Fruit fly (Drosophila melanogaster) whole organism, prepupa: ENCODE data around the gene CG33332.

Experiments
- Blimp-1 ChIP-seq: fragments of 200-800 bp; sonication (Bioruptor generic); optimal IDR thresholded peaks from 3 replicates; lab custom pipeline; 2017; ENCODE audit warnings: missing biosample characterization, missing genetic modification characterization, mild to moderate bottlenecking, moderate library complexity, missing genetic modification reagents
- CG10669 ChIP-seq: fragments of 200-800 bp; sonication (Bioruptor generic); optimal IDR thresholded peaks from 3 replicates; lab custom pipeline; 2018; ENCODE audit warnings: missing biosample characterization, mild to moderate bottlenecking, missing genetic modification characterization, moderate library complexity
- CG11294 ChIP-seq: fragments of 200-800 bp; sonication (Bioruptor generic); IDR thresholded peaks from 2 replicates; pipeline ENCODE4 v1.3.6; 2022; ENCODE audit warnings: missing biosample characterization, missing genetic modification characterization
- CG11762 ChIP-seq: fragments of 200-800 bp; sonication (Bioruptor generic); optimal IDR thresholded peaks from 3 replicates; lab custom pipeline; 2016; ENCODE audit warnings: missing biosample characterization, missing genetic modification characterization; ENCODE audit not compliant: insufficient read depth
- CG11902 ChIP-seq: fragments of 200-800 bp; sonication (Bioruptor generic); optimal IDR thresholded peaks from 3 replicates; lab custom pipeline; 2016; ENCODE audit warnings: missing biosample characterization, missing genetic modification characterization
- CG15336 ChIP-seq: fragments of 200-800 bp; sonication (Bioruptor generic); IDR thresholded peaks from 2 replicates; pipeline ENCODE4 v1.3.6; 2022; ENCODE audit warnings: missing biosample characterization, missing genetic modification characterization
- CG1621 ChIP-seq: fragments of 200-800 bp; sonication (Bioruptor generic); optimal IDR thresholded peaks from 3 replicates; lab custom pipeline; 2018; ENCODE audit warnings: missing biosample characterization, mild to moderate bottlenecking, missing genetic modification characterization
- CG16779 ChIP-seq: fragments of 200-800 bp; sonication (Bioruptor generic); optimal IDR thresholded peaks from 3 replicates; lab custom pipeline; 2017; ENCODE audit warnings: missing biosample characterization, mild to moderate bottlenecking, missing genetic modification characterization
- CG3032 ChIP-seq: fragments of 200-800 bp; optimal IDR thresholded peaks from 2 replicates; lab custom pipeline; 2019; ENCODE audit warnings: missing biosample characterization, mild to moderate bottlenecking, missing genetic modification characterization, moderate library complexity
- CG31627 ChIP-seq: fragments of 200-800 bp; sonication (Bioruptor generic); optimal IDR thresholded peaks from 3 replicates; lab custom pipeline; 2016; ENCODE audit warnings: missing biosample characterization, missing genetic modification characterization
- CG32006 ChIP-seq: fragments of 200-800 bp; sonication (Bioruptor generic); optimal IDR thresholded peaks from 3 replicates; lab custom pipeline; 2017; ENCODE audit warnings: missing biosample characterization, mild to moderate bottlenecking, missing genetic modification characterization
- CG34406 ChIP-seq: fragments of 200-800 bp; sonication (Bioruptor generic); optimal IDR thresholded peaks from 3 replicates; lab custom pipeline; 2016; ENCODE audit warnings: missing biosample characterization, missing genetic modification characterization
- CG3919 ChIP-seq: fragments of 200-800 bp; sonication (Bioruptor generic); optimal IDR thresholded peaks from 3 replicates; lab custom pipeline; 2016; ENCODE audit warnings: missing biosample characterization, missing genetic modification characterization
- CG6163 ChIP-seq: fragments of 200-800 bp; sonication (Bioruptor generic); IDR thresholded peaks from 3 replicates; pipeline ENCODE4 v1.3.6; 2022; ENCODE audit warnings: missing biosample characterization, missing genetic modification characterization
- CG6276 ChIP-seq: fragments of 200-800 bp; sonication (Bioruptor generic); optimal IDR thresholded peaks from 2 replicates; lab custom pipeline; 2017; ENCODE audit warnings: missing biosample characterization, mild to moderate bottlenecking, missing genetic modification characterization
- CG6792 ChIP-seq: fragments of 200-800 bp; sonication (Bioruptor generic); optimal IDR thresholded peaks from 3 replicates; lab custom pipeline; 2016; ENCODE audit warnings: missing biosample characterization, missing genetic modification characterization
- CG6808 ChIP-seq: fragments of 200-800 bp; sonication (Bioruptor generic); optimal IDR thresholded peaks from 3 replicates; lab custom pipeline; 2017; ENCODE audit warnings: missing biosample characterization, missing genetic modification characterization, mild to moderate bottlenecking, moderate library complexity, missing genetic modification reagents
- CG6854 ChIP-seq: fragments of 200-800 bp; sonication (Bioruptor generic); optimal IDR thresholded peaks from 2 replicates; lab custom pipeline; 2017; ENCODE audit warnings: missing biosample characterization, mild to moderate bottlenecking, missing genetic modification characterization
- CG7368 ChIP-seq: fragments of 200-800 bp; sonication (Bioruptor generic); optimal IDR thresholded peaks from 3 replicates; lab custom pipeline; 2016; ENCODE audit warnings: missing biosample characterization, missing genetic modification characterization
- CG8119 ChIP-seq: fragments of 200-800 bp; sonication (Bioruptor generic); IDR thresholded peaks from 3 replicates; pipeline ENCODE4 v1.3.6; 2022; ENCODE audit warnings: missing biosample characterization, missing genetic modification characterization
- CG8319 ChIP-seq: fragments of 200-800 bp; sonication (Bioruptor generic); optimal IDR thresholded peaks from 3 replicates; lab custom pipeline; 2016; ENCODE audit warnings: missing biosample characterization, missing genetic modification characterization
- CG9139 ChIP-seq: fragments of 200-800 bp; sonication (Bioruptor generic); optimal IDR thresholded peaks from 3 replicates; lab custom pipeline; 2017; ENCODE audit warnings: missing biosample characterization, mild to moderate bottlenecking, missing genetic modification characterization
- Eip93F ChIP-seq: fragments of 200-800 bp; sonication (Bioruptor generic); optimal IDR thresholded peaks from 2 replicates; lab custom pipeline; 2016; ENCODE audit warnings: missing biosample characterization, mild to moderate bottlenecking, missing genetic modification characterization
- Ets21C ChIP-seq: fragments of 200-800 bp; sonication (Bioruptor generic); optimal IDR thresholded peaks from 3 replicates; lab custom pipeline; 2016; ENCODE audit warnings: missing biosample characterization, missing genetic modification characterization
- Ets96B ChIP-seq: fragments of 200-800 bp; optimal IDR thresholded peaks from 2 replicates; lab custom pipeline; 2019; ENCODE audit warnings: missing biosample characterization, mild to moderate bottlenecking, missing genetic modification characterization, moderate library complexity
- Gug ChIP-seq: fragments of 200-800 bp; sonication (Bioruptor generic); IDR thresholded peaks from 2 replicates; pipeline ENCODE4 v1.3.6; 2022; ENCODE audit warnings: missing biosample characterization, missing genetic modification characterization
- Hr38 ChIP-seq: sonication (Bioruptor generic); optimal IDR thresholded peaks from 2 replicates; lab custom pipeline; 2016; ENCODE audit warnings: missing biosample characterization, missing genetic modification characterization
- Hr39 ChIP-seq: fragments of 200-800 bp; sonication (Bioruptor generic); optimal IDR thresholded peaks from 2 replicates; lab custom pipeline; 2016; ENCODE audit warnings: missing biosample characterization, missing genetic modification characterization
- Lpt ChIP-seq: fragments of 200-800 bp; sonication (Bioruptor generic); optimal IDR thresholded peaks from 3 replicates; lab custom pipeline; 2016; ENCODE audit warnings: missing biosample characterization, missing genetic modification characterization
- Met ChIP-seq: fragments of 200-800 bp; sonication (Bioruptor generic); optimal IDR thresholded peaks from 3 replicates; lab custom pipeline; 2016; ENCODE audit warnings: missing biosample characterization, missing genetic modification characterization
- OdsH ChIP-seq: fragments of 200-800 bp; sonication (Bioruptor generic); optimal IDR thresholded peaks from 3 replicates; lab custom pipeline; 2016; ENCODE audit warnings: missing biosample characterization, missing genetic modification characterization
- Smox ChIP-seq: fragments of 200-800 bp; sonication (Bioruptor generic); optimal IDR thresholded peaks from 3 replicates; lab custom pipeline; 2016; ENCODE audit warnings: missing biosample characterization, missing genetic modification characterization
- Sox102F ChIP-seq: fragments of 200-800 bp; sonication (Bioruptor generic); optimal IDR thresholded peaks from 2 replicates; lab custom pipeline; 2016; ENCODE audit warnings: missing biosample characterization, mild to moderate bottlenecking, missing genetic modification characterization
- Sox15 ChIP-seq: fragments of 200-800 bp; sonication (Bioruptor generic); optimal IDR thresholded peaks from 3 replicates; lab custom pipeline; 2016; ENCODE audit warnings: missing biosample characterization, missing genetic modification characterization
- achi ChIP-seq: fragments of 200-800 bp; sonication (Bioruptor generic); optimal IDR thresholded peaks from 3 replicates; lab custom pipeline; 2016; ENCODE audit warnings: missing biosample characterization, missing genetic modification characterization
- acj6 ChIP-seq: fragments of 200-800 bp; sonication (Bioruptor generic); optimal IDR thresholded peaks from 3 replicates; lab custom pipeline; 2016; ENCODE audit warnings: missing biosample characterization, missing genetic modification characterization
- cyc ChIP-seq: fragments of 200-800 bp; sonication (Bioruptor generic); optimal IDR thresholded peaks from 3 replicates; lab custom pipeline; 2016; ENCODE audit warnings: missing biosample characterization, missing genetic modification characterization
- dac ChIP-seq: fragments of 200-800 bp; sonication (Bioruptor generic); optimal IDR thresholded peaks from 2 replicates; lab custom pipeline; 2017; ENCODE audit warnings: missing biosample characterization, mild to moderate bottlenecking, missing genetic modification characterization
- dsx ChIP-seq: fragments of 200-800 bp; optimal IDR thresholded peaks from 3 replicates; lab custom pipeline; 2019; ENCODE audit warnings: missing biosample characterization, mild to moderate bottlenecking, missing genetic modification characterization, moderate library complexity; ENCODE audit not compliant: poor library complexity, severe bottlenecking
- fd59A ChIP-seq: fragments of 200-800 bp; sonication (Bioruptor generic); optimal IDR thresholded peaks from 2 replicates; lab custom pipeline; 2017; ENCODE audit warnings: missing biosample characterization, mild to moderate bottlenecking, missing genetic modification characterization, missing genetic modification reagents
- fd85E ChIP-seq: fragments of 200-800 bp; sonication (Bioruptor generic); optimal IDR thresholded peaks from 3 replicates; lab custom pipeline; 2016; ENCODE audit warnings: missing biosample characterization, missing genetic modification characterization
- fkh ChIP-seq: fragments of 200-800 bp; sonication (Bioruptor generic); optimal IDR thresholded peaks from 3 replicates; lab custom pipeline; 2017; ENCODE audit warnings: missing biosample characterization, mild to moderate bottlenecking, missing genetic modification characterization, moderate library complexity
- lz ChIP-seq: fragments of 200-800 bp; sonication (Bioruptor generic); optimal IDR thresholded peaks from 3 replicates; lab custom pipeline; 2016; ENCODE audit warnings: missing biosample characterization, missing genetic modification characterization
- net ChIP-seq: fragments of 200-800 bp; sonication (Bioruptor generic); optimal IDR thresholded peaks from 3 replicates; lab custom pipeline; 2016; ENCODE audit warnings: missing biosample characterization, missing genetic modification characterization
- pdm3 ChIP-seq: fragments of 200-800 bp; sonication (Bioruptor generic); optimal IDR thresholded peaks from 3 replicates; lab custom pipeline; 2016; ENCODE audit warnings: missing biosample characterization, missing genetic modification characterization
- spab ChIP-seq: fragments of 200-800 bp; sonication (Bioruptor generic); optimal IDR thresholded peaks from 2 replicates; lab custom pipeline; 2017; ENCODE audit warnings: missing biosample characterization, mild to moderate bottlenecking, missing genetic modification characterization, missing genetic modification reagents
- ss ChIP-seq, 2 experiments: fragments of 200-800 bp; sonication (Bioruptor generic); optimal IDR thresholded peaks; 2 replicates in 1 of 2; 3 replicates in 1 of 2; lab custom pipeline; 2017 to 2018; ENCODE audit warnings: mild to moderate bottlenecking in 2 of 2, missing biosample characterization in 2 of 2, missing genetic modification characterization in 2 of 2, moderate library complexity in 1 of 2
- svp ChIP-seq: fragments of 200-800 bp; sonication (Bioruptor generic); peaks from one replicate; lab custom pipeline; 2016; ENCODE audit warnings: missing biosample characterization, missing genetic modification characterization

The CG33332 gene

DNA sequence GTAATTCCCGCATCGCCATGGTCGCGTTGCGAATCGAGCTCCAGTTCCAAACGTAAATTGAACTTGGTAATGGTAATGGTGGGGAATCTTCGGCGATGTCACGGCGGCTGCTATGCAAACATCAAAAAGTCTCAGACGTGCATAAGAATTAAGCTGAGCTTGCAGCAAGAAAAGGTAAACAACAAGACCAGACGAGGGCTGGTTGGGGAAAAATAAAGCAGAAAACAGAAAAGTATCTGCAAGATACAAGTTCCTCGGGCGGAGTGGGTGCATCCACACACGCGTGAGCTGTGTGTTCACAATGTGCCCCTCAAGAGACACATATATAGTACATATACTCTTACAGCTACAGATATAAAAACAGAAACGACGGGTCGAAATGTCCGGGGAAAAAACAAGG, 33.6 kb upstream of the CG33332 start (continued):
- TF ChIP-seq CG15336 (GFP tag; lab: Robert Waterston, UW) (no peak), Sox102F (GFP tag; lab: Kevin White, UChicago) (no peak), OdsH (GFP tag; lab: Kevin White, UChicago) (no peak), Smox (no peak), CG3032 (tag; lab: Kevin White, UChicago) (no peak), fd85E (no peak), cyc (GFP tag; lab: Kevin White, UChicago) (no peak), CG32006 (GFP tag; lab: Kevin White, UChicago) (no peak), lz (no peak), Blimp-1 (GFP tag; lab: Kevin White, UChicago) (no peak), CG11762 (GFP tag; lab: Kevin White, UChicago) (no peak), CG1621 (tag; lab: Kevin White, UChicago) (peak; percentile 50), dsx (GFP tag; lab: Kevin White, UChicago) (peak; percentile 25), CG8319 (GFP tag; lab: Kevin White, UChicago) (no peak), net (GFP tag; lab: Kevin White, UChicago) (no peak), CG10669 (peak; percentile 12), CG9139 (GFP tag; lab: Kevin White, UChicago) (no peak), CG6163 (GFP tag; lab: Robert Waterston, UW) (no peak), Ets96B (tag; lab: Kevin White, UChicago) (no peak)
- TF ChIP-seq, all 60 proteins: peak for 9

DNA sequence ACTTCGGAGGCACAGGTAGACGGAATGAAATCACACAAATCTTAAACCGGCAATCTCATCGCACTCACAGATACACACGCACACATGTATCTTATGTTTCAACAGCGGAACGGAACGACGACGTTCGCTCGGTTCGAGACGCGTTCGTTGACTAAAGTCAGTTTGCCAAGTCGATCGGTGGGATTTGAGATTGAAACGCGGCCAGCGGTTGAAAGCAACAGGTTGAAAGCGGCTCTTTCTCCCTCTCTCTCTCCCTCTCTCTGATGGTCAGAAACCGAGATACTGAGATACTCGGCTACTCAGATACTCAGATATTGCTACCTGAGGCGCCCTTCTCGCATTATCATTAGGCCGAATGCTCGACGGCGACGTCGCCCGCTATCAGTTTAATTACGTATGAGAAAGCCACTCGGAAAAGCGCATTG, 32.5 kb upstream of the CG33332 start:
- TF ChIP-seq CG16779 (peak; percentile 74), Gug (GFP tag; lab: Robert Waterston, UW) (peak; percentile 17; the same call in 1 of the 2 replicates), Lpt (peak; percentile 56), fd59A (GFP tag; lab: Kevin White, UChicago) (no peak), CG11902 (GFP tag; lab: Kevin White, UChicago) (no peak), CG11294 (no peak), CG8119 (GFP tag; lab: Robert Waterston, UW) (peak; percentile 52; the same call in 1 of the 3 replicates), CG34406 (GFP tag; lab: Kevin White, UChicago) (peak; percentile 37), Eip93F (GFP tag; lab: Kevin White, UChicago) (no peak), svp (GFP tag; lab: Kevin White, UChicago) (peak; percentile 66), CG6792 (GFP tag; lab: Kevin White, UChicago) (peak; percentile 49), CG7368 (peak; percentile 42), CG3032 (tag; lab: Kevin White, UChicago) (no peak), Hr38 (GFP tag; lab: Kevin White, UChicago) (no peak), CG31627 (GFP tag; lab: Kevin White, UChicago) (no peak), CG1621 (tag; lab: Kevin White, UChicago) (peak; percentile 54), spab (peak; percentile 1), CG10669 (peak; percentile 32), fd85E (peak; percentile 73), CG15336 (GFP tag; lab: Robert Waterston, UW) (no peak; the same call in 1 of the 2 replicates), CG3919 (GFP tag; lab: Kevin White, UChicago) (peak; percentile 82), CG6163 (GFP tag; lab: Robert Waterston, UW) (peak; percentile 79), pdm3 (GFP tag; lab: Kevin White, UChicago) (peak; percentile 15), Sox15 (GFP tag; lab: Kevin White, UChicago) (no peak), CG6808 (peak; percentile 62), acj6 (GFP tag; lab: Kevin White, UChicago) (no peak), dac (GFP tag; lab: Kevin White, UChicago) (no peak), ss (GFP tag; optimal IDR thresholded peaks at IDR 0.05; lab: Kevin White, UChicago) (peak; percentile 75 to 78), Hr39 (no peak), achi (GFP tag; lab: Kevin White, UChicago) (peak; percentile 54), OdsH (GFP tag; lab: Kevin White, UChicago) (no peak), CG6854 (peak; percentile 94), fkh (peak; percentile 69), Ets21C (no peak), Blimp-1 (GFP tag; lab: Kevin White, UChicago) (peak; percentile 55), dsx (GFP tag; lab: Kevin White, UChicago) (peak; percentile 55), CG8319 (GFP tag; lab: Kevin White, UChicago) (no peak), Met (GFP tag; lab: Kevin White, UChicago) (peak; percentile 46), Sox102F (GFP tag; lab: Kevin White, UChicago) (peak; percentile 79), CG6276 (GFP tag; lab: Kevin White, UChicago) (peak; percentile 47)
